Fruit fly (Drosophila melanogaster): ENCODE results near the gene CG13733.

DNA sequence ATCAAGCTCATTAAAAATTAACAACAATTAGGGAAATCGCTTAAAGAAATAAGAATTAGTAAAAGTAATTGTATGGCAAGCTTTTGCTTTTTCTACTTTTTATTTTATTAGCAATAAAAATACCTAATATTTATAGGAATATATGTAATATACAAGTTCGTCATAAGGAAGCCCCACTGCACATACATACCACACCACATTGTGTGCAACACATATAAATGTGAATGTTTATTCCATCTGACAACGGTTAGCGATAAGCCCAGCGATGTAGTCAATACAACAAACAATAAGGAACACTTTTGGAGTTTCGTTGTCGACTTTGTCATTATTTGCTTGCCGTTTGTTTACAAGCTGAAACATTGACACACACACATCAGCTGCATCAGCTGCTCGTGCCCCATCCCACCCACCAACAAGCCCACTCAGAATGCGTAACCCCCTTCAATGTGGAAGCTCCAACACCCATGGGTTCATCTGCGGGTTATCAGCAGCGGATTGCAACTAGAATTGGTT is 6.6 kb upstream of the CG13733 start:
- TF ChIP-seq mam (GFP tag; optimal IDR thresholded peaks at IDR 0.05), result no peak
- peak; percentile 37 for TF ChIP-seq stwl (tag; optimal IDR thresholded peaks at IDR 0.05)
- TF ChIP-seq gfzf (GFP tag; optimal IDR thresholded peaks at IDR 0.05), result no peak
- TF ChIP-seq usp (GFP tag; optimal IDR thresholded peaks at IDR 0.05), result no peak
- TF ChIP-seq CG10209 (GFP tag; optimal IDR thresholded peaks at IDR 0.05), result peak; percentile 79
- peak; percentile 2 for TF ChIP-seq exex (tag; optimal IDR thresholded peaks at IDR 0.05)
- no peak for TF ChIP-seq dan (GFP tag; IDR thresholded peaks at IDR 0.05)
- TF ChIP-seq Abd-B (GFP tag; optimal IDR thresholded peaks at IDR 0.05), result no peak
